Fruit fly (Drosophila melanogaster): ENCODE data around the gene Argk2.

Gene Argk2

dm6 chr3L:9025178-9025577 is 22.1 kb upstream of the Argk2 start (continued):
- no peak for TF ChIP-seq NC2β (GFP tag; optimal IDR thresholded peaks at IDR 0.05)
- no peak for TF ChIP-seq gro (GFP tag; optimal IDR thresholded peaks at IDR 0.05)
- TF ChIP-seq ken (GFP tag; IDR thresholded peaks at IDR 0.05): no peak
- no peak for TF ChIP-seq Sox100B (GFP tag; optimal IDR thresholded peaks at IDR 0.05)
- no peak for TF ChIP-seq nom (GFP tag; optimal IDR thresholded peaks at IDR 0.05)
- no peak for TF ChIP-seq salm (tag; optimal IDR thresholded peaks at IDR 0.05)
- no peak for TF ChIP-seq danr (GFP tag; IDR thresholded peaks at IDR 0.05)
- peak; percentile 47 for TF ChIP-seq sens (GFP tag)
- peak; percentile 43 for TF ChIP-seq CG10543 (GFP tag; optimal IDR thresholded peaks at IDR 0.05)
- TF ChIP-seq Antp (GFP tag; optimal IDR thresholded peaks at IDR 0.05): no peak
- TF ChIP-seq fd102C (GFP tag; optimal IDR thresholded peaks at IDR 0.05): no peak
- TF ChIP-seq CG17359 (tag; optimal IDR thresholded peaks at IDR 0.05): no peak
- no peak for TF ChIP-seq B-H2 (GFP tag; optimal IDR thresholded peaks at IDR 0.05)
- TF ChIP-seq dmrt99B (tag; optimal IDR thresholded peaks at IDR 0.05): no peak
- TF ChIP-seq chinmo (GFP tag; IDR thresholded peaks at IDR 0.05; ENCODE audit: partially characterized antibody): 0 out of 4 replicates have a peak, but pooled peaks have one; percentile 13
- TF ChIP-seq CG12942 (GFP tag; optimal IDR thresholded peaks at IDR 0.05): no peak
- no peak for TF ChIP-seq chif (GFP tag; optimal IDR thresholded peaks at IDR 0.05)
- TF ChIP-seq ac (GFP tag; optimal IDR thresholded peaks at IDR 0.05): no peak
- TF ChIP-seq CG13894 (tag; optimal IDR thresholded peaks at IDR 0.05): peak; percentile 17
- no peak for TF ChIP-seq unc-4 (GFP tag; IDR thresholded peaks at IDR 0.05; ENCODE audit: partially characterized antibody)
- TF ChIP-seq rib (GFP tag; IDR thresholded peaks at IDR 0.05): no peak
- TF ChIP-seq btn (GFP tag; optimal IDR thresholded peaks at IDR 0.05): no peak
- TF ChIP-seq CG3065 (GFP tag; optimal IDR thresholded peaks at IDR 0.05): no peak
- TF ChIP-seq pros (GFP tag; optimal IDR thresholded peaks at IDR 0.05): peak; percentile 83
- TF ChIP-seq sr (GFP tag; IDR thresholded peaks at IDR 0.05): no peak
- no peak for TF ChIP-seq CG1233 (GFP tag; optimal IDR thresholded peaks at IDR 0.05)
- no peak for TF ChIP-seq CG6272 (GFP tag; IDR thresholded peaks at IDR 0.05)
- TF ChIP-seq CG17361 (GFP tag; IDR thresholded peaks at IDR 0.05): no peak
- no peak for TF ChIP-seq PHDP (tag; optimal IDR thresholded peaks at IDR 0.05)
- no peak for TF ChIP-seq grn (GFP tag; optimal IDR thresholded peaks at IDR 0.05)
- TF ChIP-seq dan (GFP tag; IDR thresholded peaks at IDR 0.05): no peak
- TF ChIP-seq fd96Cb (tag; optimal IDR thresholded peaks at IDR 0.05): no peak
- TF ChIP-seq Sox102F (GFP tag; optimal IDR thresholded peaks at IDR 0.05): no peak
- no peak for TF ChIP-seq Hr51 (GFP tag; optimal IDR thresholded peaks at IDR 0.05)
- TF ChIP-seq NK7.1 (GFP tag; optimal IDR thresholded peaks at IDR 0.05): no peak
- TF ChIP-seq crol (GFP tag; IDR thresholded peaks at IDR 0.05): peak; percentile 58
- TF ChIP-seq Atf6 (GFP tag; IDR thresholded peaks at IDR 0.05): no peak
- no peak for TF ChIP-seq CG5245 (GFP tag; optimal IDR thresholded peaks at IDR 0.05)

dm6 chr3L:9025680-9026079 is 21.6 kb upstream of the Argk2 start:
- peak; percentile 66 for TF ChIP-seq CG10321 (GFP tag; IDR thresholded peaks at IDR 0.05)
- peak; percentile 76 for TF ChIP-seq Ravus (GFP tag; IDR thresholded peaks at IDR 0.05)
- TF ChIP-seq CG31224 (GFP tag; IDR thresholded peaks at IDR 0.05): peak; percentile 82
- TF ChIP-seq Eip74EF (GFP tag; optimal IDR thresholded peaks at IDR 0.05): peak in 1 of 2 experiments; percentile 64
- peak; percentile 38 for TF ChIP-seq NC2α (GFP tag; optimal IDR thresholded peaks at IDR 0.05)
- TF ChIP-seq CG3847 (GFP tag; IDR thresholded peaks at IDR 0.05): peak; percentile 73
- TF ChIP-seq mld (GFP tag; IDR thresholded peaks at IDR 0.05; ENCODE audit: partially characterized antibody): no peak
- peak; percentile 15 for TF ChIP-seq wek (GFP tag; optimal IDR thresholded peaks at IDR 0.05)
- peak; percentile 81 for TF ChIP-seq CG14050 (GFP tag; IDR thresholded peaks at IDR 0.05)
- TF ChIP-seq Doc3 (GFP tag; IDR thresholded peaks at IDR 0.05; ENCODE audit: partially characterized antibody): no peak
- TF ChIP-seq kah (GFP tag; optimal IDR thresholded peaks at IDR 0.05): peak; percentile 68
- TF ChIP-seq E2f2 (GFP tag; IDR thresholded peaks at IDR 0.05): peak; percentile 71
- TF ChIP-seq CG9609 (GFP tag; optimal IDR thresholded peaks at IDR 0.05): peak; percentile 60
- peak; percentile 12 for TF ChIP-seq CTCF (GFP tag; optimal IDR thresholded peaks at IDR 0.05)
- TF ChIP-seq onecut (GFP tag; IDR thresholded peaks at IDR 0.05): peak; percentile 86
- peak; percentile 81 for TF ChIP-seq gsb (GFP tag; IDR thresholded peaks at IDR 0.05)
- peak; percentile 92 for TF ChIP-seq slbo (GFP tag; IDR thresholded peaks at IDR 0.05)
